Fruit fly (Drosophila melanogaster): ENCODE results near the gene CG14854.

DNA sequence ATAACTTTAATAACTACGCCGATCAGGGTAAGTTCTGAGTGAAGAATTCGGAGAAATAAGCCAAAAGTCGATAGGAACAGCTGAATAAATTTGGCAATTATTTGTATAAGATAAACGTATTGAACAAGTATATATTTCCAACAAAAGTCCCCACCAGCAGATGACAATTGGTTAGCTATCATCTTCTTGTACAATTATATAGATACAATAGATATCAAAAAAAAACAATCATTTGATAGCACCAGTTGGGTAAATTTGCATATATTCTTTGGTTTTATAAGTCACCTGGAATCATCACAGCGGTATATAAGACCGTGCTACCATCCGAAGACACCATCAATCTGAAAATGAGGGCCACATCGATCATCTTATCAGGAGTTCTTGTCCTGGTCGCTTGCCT lies 781 bp upstream of the CG14854 start, which contains the start of gene Jig:
- TF ChIP-seq CG8119 (GFP tag; IDR thresholded peaks at IDR 0.05) (no peak), spab (GFP tag; optimal IDR thresholded peaks at IDR 0.05) (no peak), lz (GFP tag; optimal IDR thresholded peaks at IDR 0.05) (no peak), CG15336 (GFP tag; IDR thresholded peaks at IDR 0.05) (no peak), Ets21C (GFP tag; optimal IDR thresholded peaks at IDR 0.05) (no peak), svp (GFP tag) (no peak), CG32006 (GFP tag; optimal IDR thresholded peaks at IDR 0.05) (no peak), vri (GFP tag; optimal IDR thresholded peaks at IDR 0.05) (no peak), cyc (GFP tag; optimal IDR thresholded peaks at IDR 0.05) (no peak), CG16779 (tag; optimal IDR thresholded peaks at IDR 0.05) (no peak), CG10631 (GFP tag; optimal IDR thresholded peaks at IDR 0.05) (no peak), fd59A (GFP tag; optimal IDR thresholded peaks at IDR 0.05) (no peak)

Data from whole organism, prepupa.